Worm (Caenorhabditis elegans) whole organism, L1 larva: ENCODE data around the gene taap-1.
A peak's percentile ranks its signal among the peaks of the same experiment; 100 is the strongest.

Experiments
- C34B4.2 ChIP-seq: sonication (generic microtip); optimal IDR thresholded peaks from 2 replicates; lab custom pipeline; 2017; ENCODE audit warnings: mild to moderate bottlenecking, missing genetic modification characterization, missing compliant biosample characterization
- F16B12.6 ChIP-seq: fragments of 150-350 bp; optimal IDR thresholded peaks from 2 replicates; lab custom pipeline; 2014; ENCODE audit warnings: missing biosample characterization, missing genetic modification characterization
- aha-1 ChIP-seq: fragments of 150-350 bp; optimal IDR thresholded peaks from 2 replicates; lab custom pipeline; 2014; ENCODE audit warnings: missing biosample characterization, missing genetic modification characterization
- ama-1 ChIP-seq: fragments of 150-350 bp; optimal IDR thresholded peaks from 2 replicates; lab custom pipeline; 2014
- blmp-1 ChIP-seq: fragments of 150-350 bp; optimal IDR thresholded peaks from 2 replicates; lab custom pipeline; 2014; ENCODE audit warnings: missing biosample characterization, missing genetic modification characterization
- ceh-82 ChIP-seq, 3 experiments: fragments of 150-350 bp in 1 of 3; sonication (generic microtip) in 2 of 3; optimal IDR thresholded peaks; 2 replicates each; lab custom pipeline; 2014 to 2017; ENCODE audit warnings: missing biosample characterization in 3 of 3, missing genetic modification characterization in 3 of 3
- ceh-88 ChIP-seq: fragments of 200-800 bp; sonication (Bioruptor generic); IDR thresholded peaks from 2 replicates; pipeline ENCODE4 v1.3.6; 2022; ENCODE audit warnings: missing genetic modification characterization, missing compliant biosample characterization
- ceh-90 ChIP-seq: sonication (generic microtip); optimal IDR thresholded peaks from 2 replicates; lab custom pipeline; 2016; ENCODE audit warnings: missing genetic modification characterization, missing compliant biosample characterization
- ces-1 ChIP-seq: fragments of 150-350 bp; optimal IDR thresholded peaks from 2 replicates; lab custom pipeline; 2014; ENCODE audit warnings: missing biosample characterization, missing genetic modification reagents, missing genetic modification characterization
- dpl-1 ChIP-seq, 3 experiments: fragments of 150-350 bp in 2 of 3; sonication (generic microtip) in 1 of 3; optimal IDR thresholded peaks; 2 replicates each; lab custom pipeline; 2014 to 2017; ENCODE audit warnings: missing biosample characterization in 3 of 3, missing genetic modification characterization in 3 of 3, missing genetic modification reagents in 3 of 3
- dsc-1 ChIP-seq: sonication (generic microtip); optimal IDR thresholded peaks from 2 replicates; lab custom pipeline; 2016; ENCODE audit warnings: mild to moderate bottlenecking, missing genetic modification characterization, missing compliant biosample characterization
- efl-1 ChIP-seq, 4 experiments: fragments of 150-350 bp; optimal IDR thresholded peaks in 3 of 4; peaks in 1 of 4; 1 replicate in 1 of 4; 2 replicates in 3 of 4; lab custom pipeline; 2014; ENCODE audit warnings: missing biosample characterization in 2 of 4, missing genetic modification characterization in 2 of 4, missing genetic modification reagents in 2 of 4
- efl-3 ChIP-seq: fragments of 200-800 bp; sonication (Bioruptor generic); optimal IDR thresholded peaks from 2 replicates; lab custom pipeline; 2018; ENCODE audit warnings: mild to moderate bottlenecking, missing genetic modification characterization, missing compliant biosample characterization
- egl-13 ChIP-seq: sonication (generic microtip); optimal IDR thresholded peaks from 2 replicates; lab custom pipeline; 2016; ENCODE audit warnings: missing genotype, missing genetic modification reagents, missing genetic modification characterization, missing compliant biosample characterization
- egl-27 ChIP-seq, 2 experiments: fragments of 150-350 bp in 1 of 2; sonication (generic microtip); optimal IDR thresholded peaks; 3 replicates each; lab custom pipeline; 2017 to 2018; ENCODE audit warnings: missing biosample characterization in 2 of 2, missing genetic modification characterization in 2 of 2, missing genetic modification reagents in 2 of 2
- ets-5 ChIP-seq: fragments of 200-800 bp; sonication (Bioruptor generic); IDR thresholded peaks from 2 replicates; pipeline ENCODE4 v1.3.6; 2022; ENCODE audit warnings: missing genetic modification characterization, missing compliant biosample characterization
- fkh-8 ChIP-seq: sonication (generic microtip); optimal IDR thresholded peaks from 2 replicates; lab custom pipeline; 2016; ENCODE audit warnings: mild to moderate bottlenecking, missing genetic modification characterization, missing compliant biosample characterization
- grh-1 ChIP-seq: fragments of 200-800 bp; sonication (Bioruptor generic); IDR thresholded peaks from 2 replicates; pipeline ENCODE4 v1.3.6; 2022; ENCODE audit warnings: missing genetic modification reagents, missing genetic modification characterization, missing compliant biosample characterization
- hpl-2 ChIP-seq: fragments of 150-350 bp; optimal IDR thresholded peaks from 2 replicates; lab custom pipeline; 2014; ENCODE audit warnings: missing biosample characterization, missing genetic modification reagents, missing genetic modification characterization
- irx-1 ChIP-seq: sonication (generic microtip); optimal IDR thresholded peaks from 2 replicates; lab custom pipeline; 2016; ENCODE audit warnings: missing genetic modification characterization, missing compliant biosample characterization
- isw-1 ChIP-seq: fragments of 200-800 bp; sonication (Bioruptor generic); IDR thresholded peaks from 2 replicates; pipeline ENCODE4 v1.3.6; 2022; ENCODE audit warnings: missing genetic modification characterization, missing compliant biosample characterization
- lin-13 ChIP-seq: fragments of 150-350 bp; optimal IDR thresholded peaks from 2 replicates; lab custom pipeline; 2014; ENCODE audit warnings: missing biosample characterization, missing genetic modification reagents, missing genetic modification characterization
- lin-15B ChIP-seq: fragments of 150-350 bp; sonication (generic microtip); optimal IDR thresholded peaks from 3 replicates; lab custom pipeline; 2014; ENCODE audit warnings: missing biosample characterization, missing genetic modification characterization
- lin-35 ChIP-seq, 2 experiments: fragments of 150-350 bp; optimal IDR thresholded peaks; 2 replicates each; lab custom pipeline; 2014; ENCODE audit warnings: missing biosample characterization in 2 of 2, missing genetic modification characterization in 2 of 2, missing genetic modification reagents in 2 of 2
- lsy-2 ChIP-seq, 2 experiments: fragments of 150-350 bp; optimal IDR thresholded peaks; 2 replicates each; lab custom pipeline; 2014; ENCODE audit warnings: missing biosample characterization in 2 of 2, missing genetic modification characterization in 2 of 2
- mab-9 ChIP-seq: fragments of 200-800 bp; sonication (Bioruptor generic); IDR thresholded peaks from 2 replicates; pipeline ENCODE4 v1.3.6; 2022; ENCODE audit warnings: missing genetic modification reagents, missing genetic modification characterization, missing compliant biosample characterization
- mep-1 ChIP-seq: fragments of 150-350 bp; optimal IDR thresholded peaks from 2 replicates; lab custom pipeline; 2014; ENCODE audit warnings: missing biosample characterization, missing genetic modification characterization
- nhr-11 ChIP-seq: fragments of 150-350 bp; optimal IDR thresholded peaks from 2 replicates; lab custom pipeline; 2014; ENCODE audit warnings: missing biosample characterization, missing genetic modification characterization
- nhr-19 ChIP-seq: fragments of 200-800 bp; sonication (Bioruptor generic); conservative IDR thresholded peaks from 2 replicates; pipeline ENCODE4 v1.3.6; 2022; ENCODE audit warnings: missing genetic modification characterization, missing compliant biosample characterization
- nhr-237 ChIP-seq: fragments of 150-350 bp; optimal IDR thresholded peaks from 2 replicates; lab custom pipeline; 2014; ENCODE audit warnings: missing biosample characterization, missing genetic modification characterization
- nhr-47 ChIP-seq: sonication (generic microtip); optimal IDR thresholded peaks from 2 replicates; lab custom pipeline; 2016; ENCODE audit warnings: mild to moderate bottlenecking, missing genetic modification characterization, moderate library complexity, missing compliant biosample characterization
- nhr-71 ChIP-seq: sonication (generic microtip); optimal IDR thresholded peaks from 2 replicates; lab custom pipeline; 2016; ENCODE audit warnings: mild to moderate bottlenecking, missing genetic modification characterization, moderate library complexity, missing compliant biosample characterization
- nhr-76 ChIP-seq: sonication (generic microtip); optimal IDR thresholded peaks from 2 replicates; lab custom pipeline; 2017; ENCODE audit warnings: missing biosample characterization, missing genetic modification characterization
- pag-3 ChIP-seq: sonication (generic microtip); optimal IDR thresholded peaks from 2 replicates; lab custom pipeline; 2017; ENCODE audit warnings: missing genetic modification characterization, mild to moderate bottlenecking, missing compliant biosample characterization, antibody characterized with exemption, borderline replicate concordance; ENCODE audit not compliant: insufficient read depth
- skn-1 ChIP-seq: fragments of 150-350 bp; optimal IDR thresholded peaks from 2 replicates; lab custom pipeline; 2014; ENCODE audit warnings: missing biosample characterization, missing genetic modification characterization
- snu-23 ChIP-seq: sonication (generic microtip); optimal IDR thresholded peaks from 2 replicates; lab custom pipeline; 2016; ENCODE audit warnings: missing genetic modification characterization, missing compliant biosample characterization
- sox-4 ChIP-seq: sonication (generic microtip); optimal IDR thresholded peaks from 2 replicates; lab custom pipeline; 2016; ENCODE audit warnings: missing genetic modification characterization, missing compliant biosample characterization
- sup-37 ChIP-seq: fragments of 200-800 bp; sonication (Bioruptor generic); optimal IDR thresholded peaks from 2 replicates; lab custom pipeline; 2018; ENCODE audit warnings: mild to moderate bottlenecking, missing genetic modification characterization, missing compliant biosample characterization
- tbx-2 ChIP-seq: sonication (generic microtip); optimal IDR thresholded peaks from 2 replicates; lab custom pipeline; 2016; ENCODE audit warnings: missing genetic modification characterization, missing compliant biosample characterization
- tlp-1 ChIP-seq: fragments of 150-350 bp; optimal IDR thresholded peaks from 2 replicates; lab custom pipeline; 2014; ENCODE audit warnings: missing biosample characterization, missing genetic modification characterization
- unc-30 ChIP-seq: sonication (generic microtip); optimal IDR thresholded peaks from 2 replicates; lab custom pipeline; 2017; ENCODE audit warnings: missing biosample characterization, missing genetic modification characterization
- vab-15 ChIP-seq: sonication (generic microtip); optimal IDR thresholded peaks from 2 replicates; lab custom pipeline; 2017; ENCODE audit warnings: missing genotype, mild to moderate bottlenecking, missing genetic modification characterization, missing compliant biosample characterization
- xbp-1 ChIP-seq: sonication (generic microtip); optimal IDR thresholded peaks from 2 replicates; lab custom pipeline; 2016; ENCODE audit warnings: missing genetic modification characterization, missing compliant biosample characterization
- zag-1 ChIP-seq: fragments of 150-350 bp; optimal IDR thresholded peaks from 2 replicates; lab custom pipeline; 2014; ENCODE audit warnings: missing biosample characterization, missing genetic modification characterization
- zip-4 ChIP-seq: fragments of 200-800 bp; sonication (Bioruptor generic); optimal IDR thresholded peaks from 2 replicates; lab custom pipeline; 2018; ENCODE audit warnings: mild to moderate bottlenecking, missing genetic modification characterization, moderate library complexity, missing compliant biosample characterization

Gene taap-1

ce11 chrII:8516783-8517182 lies 33.1 kb upstream of the taap-1 start, which contains the start of gene rnh-2 (continued):
- peak; percentile 0 to 76 (median 30) for TF ChIP-seq ceh-82 (tag; optimal IDR thresholded peaks at IDR 0.05; lab: Kevin White, UChicago)
- no peak for TF ChIP-seq egl-27 (tag; optimal IDR thresholded peaks at IDR 0.05; lab: Kevin White, UChicago)
- TF ChIP-seq blmp-1 (tag; lab: Kevin White, UChicago), result peak; percentile 53
- peak; percentile 75 for TF ChIP-seq nhr-71
- TF ChIP-seq nhr-76 (tag; lab: Kevin White, UChicago), result no peak
- no peak for TF ChIP-seq ceh-88 (GFP tag; lab: Robert Waterston, UW)
- no peak for TF ChIP-seq nhr-11 (tag; lab: Kevin White, UChicago)
- TF ChIP-seq ets-5, result no peak
- TF ChIP-seq ama-1 (lab: Kevin White, UChicago), result no peak
- TF ChIP-seq vab-15 (tag; lab: Kevin White, UChicago), result no peak
- peak; percentile 75 to 84 for TF ChIP-seq lin-35 (GFP tag; optimal IDR thresholded peaks at IDR 0.05; lab: Kevin White, UChicago)
- no peak for TF ChIP-seq C34B4.2 (tag; lab: Kevin White, UChicago)
- TF ChIP-seq fkh-8 (tag; lab: Kevin White, UChicago), result peak; percentile 62
- TF ChIP-seq F16B12.6, result peak; percentile 65
- TF ChIP-seq lin-15B, result peak; percentile 76
- TF ChIP-seq zag-1, result no peak
- TF ChIP-seq lsy-2 (tag; optimal IDR thresholded peaks at IDR 0.05; lab: Kevin White, UChicago), result peak; percentile 72 to 94
- TF ChIP-seq dpl-1 (GFP tag; optimal IDR thresholded peaks at IDR 0.05; lab: Kevin White, UChicago), result peak; percentile 55 to 79 (median 68)
- no peak for TF ChIP-seq tlp-1 (tag; lab: Kevin White, UChicago)
- no peak for TF ChIP-seq unc-30 (tag; lab: Kevin White, UChicago)
- peak; percentile 56 for TF ChIP-seq lin-13 (GFP tag; lab: Kevin White, UChicago)
- TF ChIP-seq efl-3 (GFP tag; lab: Kevin White, UChicago), result no peak
- TF ChIP-seq nhr-19, result peak; percentile 52
- peak; percentile 71 for TF ChIP-seq ceh-90 (tag; lab: Kevin White, UChicago)
- no peak for TF ChIP-seq sup-37 (GFP tag; lab: Kevin White, UChicago)
- peak; percentile 61 for TF ChIP-seq tbx-2
- TF ChIP-seq mab-9 (GFP tag; lab: Robert Waterston, UW), result no peak
- no peak for TF ChIP-seq isw-1 (GFP tag; lab: Robert Waterston, UW)
- no peak for TF ChIP-seq nhr-237 (tag; lab: Kevin White, UChicago)
- TF ChIP-seq efl-1 (optimal IDR thresholded peaks at IDR 0.05; lab: Kevin White, UChicago), result peak; percentile 67 to 75
- TF ChIP-seq efl-1 (GFP tag; optimal IDR thresholded peaks at IDR 0.05 in 1 of 2; lab: Kevin White, UChicago), result peak; percentile 73 to 96
- TF ChIP-seq sox-4 (tag; lab: Kevin White, UChicago), result peak; percentile 30
- TF ChIP-seq egl-13, result peak; percentile 44
- no peak for TF ChIP-seq aha-1
- TF ChIP-seq nhr-47 (tag; lab: Kevin White, UChicago), result peak; percentile 69
- TF ChIP-seq xbp-1 (tag; lab: Kevin White, UChicago), result peak; percentile 61
- TF ChIP-seq skn-1 (tag; lab: Kevin White, UChicago), result peak; percentile 25
- no peak for TF ChIP-seq hpl-2 (GFP tag; lab: Kevin White, UChicago)
- TF ChIP-seq snu-23, result peak; percentile 70
- peak; percentile 86 for TF ChIP-seq mep-1
- TF ChIP-seq dsc-1, result no peak
- TF ChIP-seq ces-1, result no peak
- TF ChIP-seq pag-3, result no peak
- TF ChIP-seq irx-1 (tag; lab: Kevin White, UChicago), result no peak
- TF ChIP-seq zip-4 (GFP tag; lab: Kevin White, UChicago), result no peak
- no peak for TF ChIP-seq grh-1 (GFP tag; lab: Robert Waterston, UW)
- TF ChIP-seq, all 84 proteins: peak for 40
